Worm (Caenorhabditis elegans) whole organism, L4/young adult: ENCODE measurements around the gene hpo-40.

ENCODE experiments used
- W03F9.2 ChIP-seq: fragments of 150-350 bp; optimal IDR thresholded peaks from 2 replicates; lab custom pipeline; 2014; ENCODE audit warnings: missing biosample characterization, missing genetic modification characterization
- him-1 ChIP-seq: sonication (generic microtip); optimal IDR thresholded peaks from 2 replicates; lab custom pipeline; 2016; ENCODE audit warnings: missing genotype, missing genetic modification reagents, missing genetic modification characterization, missing compliant biosample characterization

DNA sequence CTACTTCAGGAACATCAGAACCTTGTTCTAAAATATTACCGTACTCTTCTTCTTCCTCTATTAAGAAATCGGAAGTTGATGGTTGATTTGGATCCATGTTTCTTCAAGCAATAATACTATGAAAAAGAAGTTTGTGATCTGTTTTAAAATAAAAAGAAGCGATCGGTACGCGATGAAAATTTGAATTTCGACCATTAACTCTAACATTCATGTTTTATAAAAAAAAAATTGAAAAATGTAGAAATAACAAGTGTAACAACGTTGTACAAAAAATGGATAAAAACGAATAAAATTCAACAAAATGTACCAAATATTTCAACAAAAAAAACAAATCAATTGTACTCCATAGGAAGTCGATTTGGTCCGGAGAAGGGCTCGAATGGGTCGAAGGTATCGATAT is 2.5 kb upstream of the hpo-40 start, which contains the start of gene tftc-3:
- TF ChIP-seq him-1 (no peak), W03F9.2 (tag; lab: Kevin White, UChicago) (no peak)
